Worm (Caenorhabditis elegans): ENCODE results near the gene F36D3.8.

F36D3.8 gene

ce11 chrV:16570697-16571096 lies 43.7 kb downstream of the F36D3.8 start, which contains the start of gene nhr-233:
nhr-233 (minus strand) TSS chrV:16570797.
- TF ChIP-seq rpc-1 (optimal IDR thresholded peaks at IDR 0.05) (no peak), rpc-1 (tag; optimal IDR thresholded peaks at IDR 0.05) (no peak), ztf-22 (GFP tag; optimal IDR thresholded peaks at IDR 0.05) (no peak), cebp-2 (GFP tag; IDR thresholded peaks at IDR 0.05) (no peak), lir-1 (GFP tag; conservative IDR thresholded peaks at IDR 0.05) (no peak), attf-5 (GFP tag; optimal IDR thresholded peaks at IDR 0.05) (no peak), him-1 (tag; optimal IDR thresholded peaks at IDR 0.05) (no peak), lsy-27 (tag; optimal IDR thresholded peaks at IDR 0.05; ENCODE audit: borderline replicate concordance, insufficient read depth) (no peak), let-607 (tag; optimal IDR thresholded peaks at IDR 0.05) (no peak), efl-1 (GFP tag; optimal IDR thresholded peaks at IDR 0.05) (no peak), lin-35 (GFP tag; optimal IDR thresholded peaks at IDR 0.05) (no peak), ztf-26 (tag; optimal IDR thresholded peaks at IDR 0.05) (no peak), lin-40 (tag; optimal IDR thresholded peaks at IDR 0.05) (no peak), lsl-1 (GFP tag; optimal IDR thresholded peaks at IDR 0.05) (no peak), madf-10 (tag; optimal IDR thresholded peaks at IDR 0.05) (no peak), hmg-1.2 (GFP tag; IDR thresholded peaks at IDR 0.05) (no peak)

- TF ChIP-seq zim-3 (tag; optimal IDR thresholded peaks at IDR 0.05) (no peak), Y53F4B.3 (GFP tag; IDR thresholded peaks at IDR 0.05) (no peak), F37B4.10 (GFP tag; IDR thresholded peaks at IDR 0.05) (no peak), pbrm-1 (GFP tag; IDR thresholded peaks at IDR 0.05) (no peak), ceh-79 (tag; optimal IDR thresholded peaks at IDR 0.05) (no peak), snpc-1.1 (tag; optimal IDR thresholded peaks at IDR 0.05; ENCODE audit: insufficient read depth) (no peak), lir-1 (GFP tag; conservative IDR thresholded peaks at IDR 0.05) (no peak), egl-18 (GFP tag; IDR thresholded peaks at IDR 0.05) (no peak), F23B12.7 (tag; optimal IDR thresholded peaks at IDR 0.05; ENCODE audit: insufficient read depth) (no peak), B0035.1 (tag; optimal IDR thresholded peaks at IDR 0.05) (no peak), gei-17 (GFP tag; optimal IDR thresholded peaks at IDR 0.05) (no peak), ceh-27 (GFP tag; optimal IDR thresholded peaks at IDR 0.05) (no peak)
These were observed 46.2 kb downstream of the F36D3.8 start, which contains the start of gene str-149 for ce11 chrV:16573168-16573567. str-149 (plus strand) TSS chrV:16573468.

ce11 chrV:16575900-16576299 lies 48.9 kb downstream of the F36D3.8 start, which contains the start of gene str-151:
str-151 (plus strand) TSS chrV:16576200.
- no peak for TF ChIP-seq F57A8.1 (GFP tag; optimal IDR thresholded peaks at IDR 0.05)
- no peak for TF ChIP-seq sptf-2 (GFP tag; optimal IDR thresholded peaks at IDR 0.05)
- no peak for TF ChIP-seq fkh-3 (tag; optimal IDR thresholded peaks at IDR 0.05)
- TF ChIP-seq K11D2.4 (GFP tag; IDR thresholded peaks at IDR 0.05): no peak
- TF ChIP-seq Y53G8AR.9 (GFP tag; conservative IDR thresholded peaks at IDR 0.05): no peak
- no peak for TF ChIP-seq lin-35 (GFP tag; optimal IDR thresholded peaks at IDR 0.05)
- no peak for TF ChIP-seq snpc-1.1 (tag; optimal IDR thresholded peaks at IDR 0.05; ENCODE audit: insufficient read depth)
- no peak for TF ChIP-seq nfyb-1 (GFP tag; IDR thresholded peaks at IDR 0.05)
- TF ChIP-seq dox-1 (GFP tag; IDR thresholded peaks at IDR 0.05): no peak
- no peak for TF ChIP-seq somi-1 (GFP tag; optimal IDR thresholded peaks at IDR 0.05)
- no peak for TF ChIP-seq hrde-1 (tag; optimal IDR thresholded peaks at IDR 0.05; ENCODE audit: borderline replicate concordance)
- TF ChIP-seq nhr-80 (tag; optimal IDR thresholded peaks at IDR 0.05): no peak
- TF ChIP-seq T07F8.4 (tag; optimal IDR thresholded peaks at IDR 0.05): no peak
- no peak for TF ChIP-seq ztf-25 (GFP tag; IDR thresholded peaks at IDR 0.05)
- TF ChIP-seq sea-2 (GFP tag; IDR thresholded peaks at IDR 0.05): no peak
- TF ChIP-seq zfh-2 (GFP tag; conservative IDR thresholded peaks at IDR 0.05): no peak
- no peak for TF ChIP-seq madf-8 (GFP tag; conservative IDR thresholded peaks at IDR 0.05)
- TF ChIP-seq ztf-22 (GFP tag; optimal IDR thresholded peaks at IDR 0.05): no peak

Data from whole organism, young adult.